Worm (Caenorhabditis elegans): ENCODE measurements around the gene C44H9.7.
A peak's percentile ranks its signal among the peaks of the same experiment; 100 is the strongest.

C44H9.7 gene

DNA sequence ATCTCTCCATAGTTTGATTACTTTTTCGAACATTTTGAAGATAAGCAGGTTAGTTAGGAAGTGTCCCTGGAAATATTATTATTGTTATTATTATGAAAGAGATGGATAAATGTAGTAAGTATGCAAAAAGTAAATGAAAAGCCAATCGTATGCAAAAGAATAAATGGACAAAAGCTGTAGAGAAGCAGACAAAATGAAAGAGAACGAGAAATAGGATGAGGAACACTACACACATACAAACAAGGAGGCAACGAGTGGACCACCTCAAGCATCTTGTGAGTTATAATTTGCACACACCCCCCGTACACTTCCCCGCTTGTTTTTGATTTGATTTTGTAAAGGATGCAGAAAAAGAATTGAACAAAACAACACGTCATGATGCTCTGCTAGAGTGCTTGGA is 43.5 kb downstream of the C44H9.7 start, which contains the start of gene ZC443.2:
Gene ZC443.2, minus strand, starts transcription at position 67 of the 400 bp plus-strand sequence.
- no peak for TF ChIP-seq xbp-1 (tag; optimal IDR thresholded peaks at IDR 0.05)
- TF ChIP-seq nhr-28 (tag; optimal IDR thresholded peaks at IDR 0.05), result no peak

DNA sequence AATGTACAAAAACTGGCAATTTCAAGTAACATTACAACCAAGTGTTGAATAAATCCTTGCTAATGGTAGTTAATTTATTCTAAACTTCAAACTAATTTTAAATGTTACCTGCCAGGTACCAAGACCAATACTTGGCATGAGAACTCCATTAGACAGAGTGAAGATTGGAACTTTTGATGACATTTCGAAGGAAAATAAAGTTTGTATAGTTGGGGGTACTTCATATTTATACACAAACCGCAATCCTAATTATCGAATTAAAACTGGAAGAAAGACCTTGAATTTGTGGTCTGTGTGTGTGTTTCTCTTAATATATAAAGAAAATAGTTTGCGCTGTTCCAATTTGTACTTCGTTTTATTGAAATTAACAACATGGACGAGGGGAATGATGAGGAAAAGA is 44.8 kb downstream of the C44H9.7 start, which contains the start of gene ZC443.1:
Gene ZC443.1, minus strand, starts transcription at position 205 of the 400 bp plus-strand sequence.
- TF ChIP-seq unc-130 (tag; optimal IDR thresholded peaks at IDR 0.05) (no peak), nhr-85 (tag) (peak; percentile 65), efl-1 (optimal IDR thresholded peaks at IDR 0.05) (no peak), efl-1 (GFP tag; optimal IDR thresholded peaks at IDR 0.05 in 1 of 2) (peak in 1 of 2 experiments; percentile 54)

DNA sequence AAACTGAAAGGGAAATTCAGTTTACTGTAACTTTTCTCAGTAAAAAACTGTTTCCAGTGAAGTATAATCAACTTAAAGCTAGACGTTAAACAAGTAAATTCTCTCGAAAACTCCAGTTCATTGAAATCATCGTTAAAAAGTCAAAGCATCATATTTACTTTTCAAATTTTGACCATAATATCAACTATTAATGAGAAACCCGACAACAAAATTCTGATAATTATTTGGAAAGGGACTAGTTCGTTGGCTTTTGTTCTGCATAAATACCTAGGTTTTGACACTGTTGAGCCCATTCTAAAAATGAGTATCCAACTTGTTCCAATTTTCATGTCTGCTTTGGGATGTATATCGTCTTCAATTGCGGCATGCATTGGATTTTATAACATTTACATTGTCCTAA is 48.5 kb downstream of the C44H9.7 start, which contains the start of gene ZC443.7:
Gene ZC443.7, plus strand, starts transcription at position 301 of the 400 bp plus-strand sequence.
- TF ChIP-seq lsy-2 (tag; optimal IDR thresholded peaks at IDR 0.05) (no peak), sox-4 (tag; optimal IDR thresholded peaks at IDR 0.05) (no peak), nhr-12 (tag; optimal IDR thresholded peaks at IDR 0.05) (no peak), ceh-88 (GFP tag; IDR thresholded peaks at IDR 0.05) (no peak), skn-1 (tag; optimal IDR thresholded peaks at IDR 0.05) (no peak), lir-3 (tag; optimal IDR thresholded peaks at IDR 0.05; ENCODE audit: poor library complexity) (no peak), ceh-90 (tag; optimal IDR thresholded peaks at IDR 0.05) (no peak), lin-39 (tag; optimal IDR thresholded peaks at IDR 0.05) (no peak), F16B12.6 (tag; optimal IDR thresholded peaks at IDR 0.05) (no peak), snpc-4 (tag; optimal IDR thresholded peaks at IDR 0.05) (no peak), pax-3 (tag; optimal IDR thresholded peaks at IDR 0.05) (no peak), xbp-1 (tag; optimal IDR thresholded peaks at IDR 0.05) (no peak), hlh-4 (tag; optimal IDR thresholded peaks at IDR 0.05) (no peak), dsc-1 (tag; optimal IDR thresholded peaks at IDR 0.05) (no peak), C34B4.2 (tag; optimal IDR thresholded peaks at IDR 0.05) (no peak), irx-1 (tag; optimal IDR thresholded peaks at IDR 0.05) (no peak), nhr-90 (tag; optimal IDR thresholded peaks at IDR 0.05; ENCODE audit: poor library complexity) (no peak), fkh-8 (tag; optimal IDR thresholded peaks at IDR 0.05) (no peak)

- TF ChIP-seq C16A3.4 (tag; optimal IDR thresholded peaks at IDR 0.05) (no peak), nhr-77 (tag; optimal IDR thresholded peaks at IDR 0.05) (no peak), vab-15 (tag; optimal IDR thresholded peaks at IDR 0.05) (no peak), hlh-4 (tag; optimal IDR thresholded peaks at IDR 0.05) (no peak), C34B4.2 (tag; optimal IDR thresholded peaks at IDR 0.05) (no peak)
Observed at ce11 chrV:12803274-12803673, 51.4 kb downstream of the C44H9.7 start, which contains the start of gene srbc-45. Gene srbc-45 (plus strand): TSS chrV:12803574.
